Fruit fly (Drosophila melanogaster): ENCODE data around the gene cdm.

Gene cdm

dm6 chr3R:18168398-18168797 is 14.9 kb downstream of the cdm start (continued):
- no peak for TF ChIP-seq CG7357 (GFP tag; IDR thresholded peaks at IDR 0.05)
- no peak for TF ChIP-seq Pdp1 (GFP tag; optimal IDR thresholded peaks at IDR 0.05)
- no peak for TF ChIP-seq CG8924 (tag; optimal IDR thresholded peaks at IDR 0.05)
- TF ChIP-seq CG17568 (GFP tag; optimal IDR thresholded peaks at IDR 0.05), result no peak
- no peak for TF ChIP-seq CrebB (tag; optimal IDR thresholded peaks at IDR 0.05)
- 0 out of 2 replicates have a peak, but pooled peaks have one; percentile 11 for TF ChIP-seq CG9215 (GFP tag; IDR thresholded peaks at IDR 0.05)
- TF ChIP-seq H15 (GFP tag; IDR thresholded peaks at IDR 0.05), result no peak
- no peak for TF ChIP-seq HHEX (GFP tag; optimal IDR thresholded peaks at IDR 0.05)
- TF ChIP-seq gfzf (GFP tag; optimal IDR thresholded peaks at IDR 0.05), result peak; percentile 1
- TF ChIP-seq Doc2 (GFP tag; IDR thresholded peaks at IDR 0.05), result no peak
- TF ChIP-seq NFAT (GFP tag; IDR thresholded peaks at IDR 0.05), result peak; percentile 69
- no peak for TF ChIP-seq kni (GFP tag; optimal IDR thresholded peaks at IDR 0.05)
- TF ChIP-seq da (GFP tag; optimal IDR thresholded peaks at IDR 0.05), result no peak
- no peak for TF ChIP-seq ase (GFP tag; IDR thresholded peaks at IDR 0.05)
- peak; percentile 89 for TF ChIP-seq Med (GFP tag)
- no peak for TF ChIP-seq Oli (tag; optimal IDR thresholded peaks at IDR 0.05)
- TF ChIP-seq H2.0 (GFP tag; IDR thresholded peaks at IDR 0.05), result no peak
- TF ChIP-seq CkIIα-i1 (GFP tag; IDR thresholded peaks at IDR 0.05), result no peak
- TF ChIP-seq scrt (GFP tag; optimal IDR thresholded peaks at IDR 0.05), result peak; percentile 99
- TF ChIP-seq Fer2 (tag; optimal IDR thresholded peaks at IDR 0.05), result peak; percentile 14
- TF ChIP-seq CG3995 (GFP tag; optimal IDR thresholded peaks at IDR 0.05), result peak; percentile 44
- peak; percentile 36; the same call in 1 of the 2 replicates for TF ChIP-seq onecut (GFP tag; IDR thresholded peaks at IDR 0.05)
- TF ChIP-seq chn (GFP tag; optimal IDR thresholded peaks at IDR 0.05), result peak; percentile 19
- no peak for TF ChIP-seq az2 (GFP tag; optimal IDR thresholded peaks at IDR 0.05)
- TF ChIP-seq fru (optimal IDR thresholded peaks at IDR 0.05), result no peak
- no peak for TF ChIP-seq CG6254 (GFP tag; optimal IDR thresholded peaks at IDR 0.05)
- TF ChIP-seq Hmr (GFP tag; optimal IDR thresholded peaks at IDR 0.05), result peak; percentile 38
- peak; percentile 3 for TF ChIP-seq CHES-1-like (GFP tag; optimal IDR thresholded peaks at IDR 0.05)
- TF ChIP-seq CG12659 (GFP tag; optimal IDR thresholded peaks at IDR 0.05), result peak; percentile 5
- TF ChIP-seq CG11504 (tag; optimal IDR thresholded peaks at IDR 0.05), result peak; percentile 97
- no peak for TF ChIP-seq usp (GFP tag; optimal IDR thresholded peaks at IDR 0.05)
- no peak for TF ChIP-seq HmgD (GFP tag; optimal IDR thresholded peaks at IDR 0.05)
- no peak for TF ChIP-seq CG34376 (GFP tag; optimal IDR thresholded peaks at IDR 0.05)
- peak; percentile 88 for TF ChIP-seq yki (optimal IDR thresholded peaks at IDR 0.05)
- TF ChIP-seq Hr51 (GFP tag; optimal IDR thresholded peaks at IDR 0.05), result peak in 1 of 2 experiments; percentile 49
- peak; percentile 69 for TF ChIP-seq sqz (GFP tag; optimal IDR thresholded peaks at IDR 0.05)
- TF ChIP-seq ttk (GFP tag; IDR thresholded peaks at IDR 0.05), result no peak
- TF ChIP-seq nmo (GFP tag; optimal IDR thresholded peaks at IDR 0.05), result no peak
- peak; percentile 44 for TF ChIP-seq CG9817 (tag; optimal IDR thresholded peaks at IDR 0.05)
- no peak for TF ChIP-seq knrl (GFP tag; IDR thresholded peaks at IDR 0.05; ENCODE audit: partially characterized antibody)
- peak; percentile 36; the same call in 1 of the 3 replicates for TF ChIP-seq dysf (GFP tag; IDR thresholded peaks at IDR 0.05)
- no peak for TF ChIP-seq slou (GFP tag; optimal IDR thresholded peaks at IDR 0.05)
- TF ChIP-seq CG2116 (GFP tag; optimal IDR thresholded peaks at IDR 0.05), result peak; percentile 24
- no peak for TF ChIP-seq CG15073 (GFP tag; optimal IDR thresholded peaks at IDR 0.05)
- no peak for TF ChIP-seq CG12769 (tag; optimal IDR thresholded peaks at IDR 0.05)
- peak; percentile 32 for TF ChIP-seq Fer1 (GFP tag; optimal IDR thresholded peaks at IDR 0.05)
- no peak for TF ChIP-seq zen (tag; optimal IDR thresholded peaks at IDR 0.05)
- TF ChIP-seq chif (GFP tag; optimal IDR thresholded peaks at IDR 0.05), result no peak
- peak; percentile 98 to 99 for TF ChIP-seq Trl (optimal IDR thresholded peaks at IDR 0.05)
- peak; percentile 85 for TF ChIP-seq Trl (GFP tag; optimal IDR thresholded peaks at IDR 0.05)
- TF ChIP-seq Mrtf (GFP tag; IDR thresholded peaks at IDR 0.05), result no peak
- no peak; the same call in 2 of the 3 replicates for TF ChIP-seq B-H1 (GFP tag; IDR thresholded peaks at IDR 0.05)
